Fruit fly (Drosophila melanogaster) Kc167 (cell line): ENCODE results near the gene Tgs1.

Experiments used
- Myc ChIP-seq: fragments of >200 bp; optimal IDR thresholded peaks from 2 replicates; lab custom pipeline; 2017; ENCODE audit warnings: missing external identifiers
- h ChIP-seq: fragments of >200 bp; optimal IDR thresholded peaks from 3 replicates; lab custom pipeline; 2018; ENCODE audit warnings: missing external identifiers
- insv ChIP-seq: fragments of >200 bp; optimal IDR thresholded peaks from 3 replicates; lab custom pipeline; 2018; ENCODE audit warnings: missing external identifiers
- psq ChIP-seq: fragments of >200 bp; optimal IDR thresholded peaks from 2 replicates; lab custom pipeline; 2017; ENCODE audit warnings: missing external identifiers

DNA sequence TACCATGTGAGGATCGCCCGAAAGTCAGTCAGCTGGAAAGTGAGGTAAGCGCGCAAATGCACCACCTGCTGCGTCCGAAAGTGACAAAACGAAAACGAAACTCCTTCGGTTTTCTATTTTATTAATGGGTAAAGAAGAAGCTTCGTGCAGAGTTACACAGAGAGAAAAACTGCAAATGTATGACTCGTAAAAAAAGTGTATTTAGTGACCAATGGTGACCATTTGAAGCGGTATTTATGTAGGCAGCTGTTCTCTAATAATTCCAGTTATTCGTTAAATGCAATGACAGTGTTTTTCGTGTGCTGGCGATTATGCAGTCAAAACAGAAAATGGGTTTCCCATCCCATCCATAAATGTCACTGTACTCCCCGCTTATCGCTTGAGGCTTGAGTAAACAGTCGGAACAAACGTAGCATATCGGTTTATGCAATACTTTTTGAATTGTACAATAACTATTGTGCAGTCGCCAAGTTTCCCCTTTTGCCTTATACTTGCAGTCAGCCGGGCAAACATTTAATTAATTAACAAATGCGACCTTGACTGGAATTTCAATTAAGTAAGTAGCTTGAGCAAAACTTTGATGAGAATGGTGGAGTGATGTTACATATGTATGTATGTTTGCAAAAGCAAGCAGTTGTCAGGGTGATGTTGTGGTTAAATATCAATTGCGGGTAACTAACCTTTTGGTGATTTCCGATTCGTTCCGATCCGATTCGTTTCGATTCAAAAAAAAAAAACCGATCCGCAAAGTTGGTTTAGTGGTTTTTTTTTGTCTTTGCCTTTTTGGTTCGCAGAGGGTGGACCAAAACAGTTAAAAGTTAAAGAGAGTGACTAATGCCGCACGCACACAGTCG is 42.3 kb downstream of the Tgs1 start:
- TF ChIP-seq Myc (lab: Kevin White, UChicago) (no peak), h (no peak), psq (lab: Kevin White, UChicago) (no peak), insv (lab: Kevin White, UChicago) (no peak)
